Worm (Caenorhabditis elegans) whole organism, L1 larva: ENCODE data around the gene idpp-15.

Experiments
- F16B12.6 ChIP-seq: fragments of 150-350 bp; optimal IDR thresholded peaks from 2 replicates; lab custom pipeline; 2014; ENCODE audit warnings: missing biosample characterization, missing genetic modification characterization
- aha-1 ChIP-seq: fragments of 150-350 bp; optimal IDR thresholded peaks from 2 replicates; lab custom pipeline; 2014; ENCODE audit warnings: missing biosample characterization, missing genetic modification characterization
- aly-2 ChIP-seq: fragments of 150-350 bp; optimal IDR thresholded peaks from 2 replicates; lab custom pipeline; 2014; ENCODE audit warnings: missing biosample characterization, missing genetic modification characterization
- ama-1 ChIP-seq: fragments of 150-350 bp; optimal IDR thresholded peaks from 2 replicates; lab custom pipeline; 2014
- blmp-1 ChIP-seq: fragments of 150-350 bp; optimal IDR thresholded peaks from 2 replicates; lab custom pipeline; 2014; ENCODE audit warnings: missing biosample characterization, missing genetic modification characterization
- ceh-63 ChIP-seq: fragments of 200-800 bp; sonication (Bioruptor generic); optimal IDR thresholded peaks from 2 replicates; lab custom pipeline; 2018; ENCODE audit warnings: mild to moderate bottlenecking, missing genetic modification characterization, missing compliant biosample characterization
- ceh-82 ChIP-seq, 3 experiments: fragments of 150-350 bp in 1 of 3; sonication (generic microtip) in 2 of 3; optimal IDR thresholded peaks; 2 replicates each; lab custom pipeline; 2014 to 2017; ENCODE audit warnings: missing biosample characterization in 3 of 3, missing genetic modification characterization in 3 of 3
- dpl-1 ChIP-seq, 3 experiments: fragments of 150-350 bp in 2 of 3; sonication (generic microtip) in 1 of 3; optimal IDR thresholded peaks; 2 replicates each; lab custom pipeline; 2014 to 2017; ENCODE audit warnings: missing biosample characterization in 3 of 3, missing genetic modification characterization in 3 of 3, missing genetic modification reagents in 3 of 3
- dsc-1 ChIP-seq: sonication (generic microtip); optimal IDR thresholded peaks from 2 replicates; lab custom pipeline; 2016; ENCODE audit warnings: mild to moderate bottlenecking, missing genetic modification characterization, missing compliant biosample characterization
- egl-13 ChIP-seq: sonication (generic microtip); optimal IDR thresholded peaks from 2 replicates; lab custom pipeline; 2016; ENCODE audit warnings: missing genotype, missing genetic modification reagents, missing genetic modification characterization, missing compliant biosample characterization
- elt-3 ChIP-seq, 6 experiments: fragments of 150-350 bp in 1 of 6; sonication (generic microtip); optimal IDR thresholded peaks; 2 replicates each; lab custom pipeline; 2017 to 2018; ENCODE audit warnings: missing biosample characterization in 6 of 6, missing genetic modification characterization in 6 of 6, inconsistent platforms in 1 of 6
- fkh-10 ChIP-seq: sonication (generic microtip); optimal IDR thresholded peaks from 2 replicates; lab custom pipeline; 2017; ENCODE audit warnings: missing biosample characterization, missing genetic modification reagents, missing genetic modification characterization
- fos-1 ChIP-seq: fragments of 150-350 bp; optimal IDR thresholded peaks from 2 replicates; lab custom pipeline; 2014; ENCODE audit warnings: missing biosample characterization, missing genetic modification characterization
- hlh-17 ChIP-seq: fragments of 200-800 bp; sonication (Bioruptor generic); optimal IDR thresholded peaks from 2 replicates; lab custom pipeline; 2018; ENCODE audit warnings: missing genetic modification characterization, mild to moderate bottlenecking, missing compliant biosample characterization, moderate library complexity, borderline replicate concordance
- hlh-4 ChIP-seq: sonication (generic microtip); optimal IDR thresholded peaks from 2 replicates; lab custom pipeline; 2016; ENCODE audit warnings: mild to moderate bottlenecking, missing genetic modification characterization, missing compliant biosample characterization
- lin-13 ChIP-seq: fragments of 150-350 bp; optimal IDR thresholded peaks from 2 replicates; lab custom pipeline; 2014; ENCODE audit warnings: missing biosample characterization, missing genetic modification reagents, missing genetic modification characterization
- lin-14 ChIP-seq: fragments of 200-800 bp; sonication (Bioruptor generic); optimal IDR thresholded peaks from 2 replicates; lab custom pipeline; 2018; ENCODE audit warnings: mild to moderate bottlenecking, missing genetic modification characterization, moderate library complexity, missing compliant biosample characterization
- lin-15B ChIP-seq: fragments of 150-350 bp; sonication (generic microtip); optimal IDR thresholded peaks from 3 replicates; lab custom pipeline; 2014; ENCODE audit warnings: missing biosample characterization, missing genetic modification characterization
- lin-35 ChIP-seq, 2 experiments: fragments of 150-350 bp; optimal IDR thresholded peaks; 2 replicates each; lab custom pipeline; 2014; ENCODE audit warnings: missing biosample characterization in 2 of 2, missing genetic modification characterization in 2 of 2, missing genetic modification reagents in 2 of 2
- lin-39 ChIP-seq: fragments of 150-350 bp; optimal IDR thresholded peaks from 2 replicates; lab custom pipeline; 2014; ENCODE audit warnings: missing biosample characterization, missing genetic modification reagents, missing genetic modification characterization
- lir-3 ChIP-seq: sonication (generic microtip); optimal IDR thresholded peaks from 2 replicates; lab custom pipeline; 2016; ENCODE audit warnings: mild to moderate bottlenecking, missing genetic modification characterization, moderate library complexity, missing compliant biosample characterization; ENCODE audit not compliant: poor library complexity
- lsy-2 ChIP-seq, 2 experiments: fragments of 150-350 bp; optimal IDR thresholded peaks; 2 replicates each; lab custom pipeline; 2014; ENCODE audit warnings: missing biosample characterization in 2 of 2, missing genetic modification characterization in 2 of 2
- mep-1 ChIP-seq: fragments of 150-350 bp; optimal IDR thresholded peaks from 2 replicates; lab custom pipeline; 2014; ENCODE audit warnings: missing biosample characterization, missing genetic modification characterization
- nhr-11 ChIP-seq: fragments of 150-350 bp; optimal IDR thresholded peaks from 2 replicates; lab custom pipeline; 2014; ENCODE audit warnings: missing biosample characterization, missing genetic modification characterization
- nhr-12 ChIP-seq: sonication (generic microtip); optimal IDR thresholded peaks from 2 replicates; lab custom pipeline; 2017; ENCODE audit warnings: missing biosample characterization, missing genetic modification characterization
- nhr-19 ChIP-seq: fragments of 200-800 bp; sonication (Bioruptor generic); conservative IDR thresholded peaks from 2 replicates; pipeline ENCODE4 v1.3.6; 2022; ENCODE audit warnings: missing genetic modification characterization, missing compliant biosample characterization
- nhr-20 ChIP-seq: sonication (generic microtip); optimal IDR thresholded peaks from 2 replicates; lab custom pipeline; 2016; ENCODE audit warnings: mild to moderate bottlenecking, missing genetic modification characterization, missing compliant biosample characterization
- nhr-47 ChIP-seq: sonication (generic microtip); optimal IDR thresholded peaks from 2 replicates; lab custom pipeline; 2016; ENCODE audit warnings: mild to moderate bottlenecking, missing genetic modification characterization, moderate library complexity, missing compliant biosample characterization
- nhr-71 ChIP-seq: sonication (generic microtip); optimal IDR thresholded peaks from 2 replicates; lab custom pipeline; 2016; ENCODE audit warnings: mild to moderate bottlenecking, missing genetic modification characterization, moderate library complexity, missing compliant biosample characterization
- nhr-85 ChIP-seq: sonication (generic microtip); peaks from one replicate; lab custom pipeline; 2016; ENCODE audit warnings: missing genetic modification characterization, inconsistent platforms, missing compliant biosample characterization
- nhr-90 ChIP-seq: sonication (generic microtip); optimal IDR thresholded peaks from 2 replicates; lab custom pipeline; 2016; ENCODE audit warnings: mild to moderate bottlenecking, missing genetic modification characterization, missing compliant biosample characterization; ENCODE audit not compliant: poor library complexity
- rnt-1 ChIP-seq: sonication (generic microtip); optimal IDR thresholded peaks from 2 replicates; lab custom pipeline; 2016; ENCODE audit warnings: mild to moderate bottlenecking, missing genetic modification characterization, moderate library complexity, missing compliant biosample characterization
- skn-1 ChIP-seq: fragments of 150-350 bp; optimal IDR thresholded peaks from 2 replicates; lab custom pipeline; 2014; ENCODE audit warnings: missing biosample characterization, missing genetic modification characterization
- snpc-4 ChIP-seq: fragments of 150-350 bp; optimal IDR thresholded peaks from 2 replicates; lab custom pipeline; 2014; ENCODE audit warnings: missing biosample characterization, missing genetic modification characterization
- snu-23 ChIP-seq: sonication (generic microtip); optimal IDR thresholded peaks from 2 replicates; lab custom pipeline; 2016; ENCODE audit warnings: missing genetic modification characterization, missing compliant biosample characterization
- sup-37 ChIP-seq: fragments of 200-800 bp; sonication (Bioruptor generic); optimal IDR thresholded peaks from 2 replicates; lab custom pipeline; 2018; ENCODE audit warnings: mild to moderate bottlenecking, missing genetic modification characterization, missing compliant biosample characterization
- swsn-7 ChIP-seq: sonication (generic microtip); optimal IDR thresholded peaks from 2 replicates; lab custom pipeline; 2016; ENCODE audit warnings: missing genetic modification characterization, missing compliant biosample characterization
- tbx-2 ChIP-seq: sonication (generic microtip); optimal IDR thresholded peaks from 2 replicates; lab custom pipeline; 2016; ENCODE audit warnings: missing genetic modification characterization, missing compliant biosample characterization
- tlp-1 ChIP-seq: fragments of 150-350 bp; optimal IDR thresholded peaks from 2 replicates; lab custom pipeline; 2014; ENCODE audit warnings: missing biosample characterization, missing genetic modification characterization
- unc-130 ChIP-seq: fragments of 150-350 bp; optimal IDR thresholded peaks from 2 replicates; lab custom pipeline; 2017; ENCODE audit warnings: missing biosample characterization, missing genetic modification characterization, inconsistent platforms
- unc-62 ChIP-seq: fragments of 150-350 bp; optimal IDR thresholded peaks from 2 replicates; lab custom pipeline; 2014; ENCODE audit warnings: missing biosample characterization, missing genetic modification reagents, missing genetic modification characterization
- unc-86 ChIP-seq: sonication (generic microtip); optimal IDR thresholded peaks from 2 replicates; lab custom pipeline; 2016; ENCODE audit warnings: missing genetic modification characterization, missing compliant biosample characterization
- unc-98 ChIP-seq: fragments of 200-800 bp; sonication (Bioruptor generic); IDR thresholded peaks from 2 replicates; pipeline ENCODE4 v1.3.6; 2022; ENCODE audit warnings: missing genetic modification characterization, missing compliant biosample characterization
- xbp-1 ChIP-seq: sonication (generic microtip); optimal IDR thresholded peaks from 2 replicates; lab custom pipeline; 2016; ENCODE audit warnings: missing genetic modification characterization, missing compliant biosample characterization
- ztf-11 ChIP-seq, 2 experiments: sonication (generic microtip); optimal IDR thresholded peaks; 2 replicates each; lab custom pipeline; 2016 to 2017; ENCODE audit warnings: missing genetic modification characterization in 2 of 2, missing biosample characterization in 1 of 2, missing compliant biosample characterization in 1 of 2

The idpp-15 gene

DNA sequence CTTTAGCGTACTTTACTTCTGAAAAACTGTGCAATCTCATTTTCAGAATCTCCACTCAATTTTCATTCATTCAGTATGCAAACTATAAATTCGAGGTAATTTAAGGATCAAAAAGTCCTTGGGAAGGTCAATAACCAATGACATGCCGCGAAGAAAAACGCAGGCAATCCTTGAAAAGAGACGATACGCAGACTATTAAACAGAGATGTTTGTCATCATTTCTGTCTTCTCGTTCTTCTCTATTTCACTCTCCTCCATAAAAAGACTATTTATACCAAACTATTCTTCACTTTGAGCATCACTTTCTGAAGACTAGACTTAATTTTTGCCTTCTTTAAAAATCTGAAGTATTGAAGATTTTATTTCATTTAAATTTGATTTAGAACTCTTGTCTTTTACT lies 27.3 kb downstream of the idpp-15 start, which contains the start of gene C02D5.4:
C02D5.4 (plus strand) TSS at position 41 of the 400 bp plus-strand sequence.
- TF ChIP-seq lsy-2 (tag; optimal IDR thresholded peaks at IDR 0.05; lab: Kevin White, UChicago) (peak; percentile 2 to 24), nhr-90 (tag; lab: Kevin White, UChicago) (no peak), dsc-1 (tag; lab: Kevin White, UChicago) (no peak), blmp-1 (peak; percentile 63), ama-1 (lab: Kevin White, UChicago) (no peak), mep-1 (peak; percentile 36), nhr-20 (tag; lab: Kevin White, UChicago) (peak; percentile 3), hlh-4 (no peak), xbp-1 (tag; lab: Kevin White, UChicago) (no peak), F16B12.6 (tag; lab: Kevin White, UChicago) (no peak), nhr-71 (tag; lab: Kevin White, UChicago) (peak; percentile 28), skn-1 (tag; lab: Kevin White, UChicago) (peak; percentile 100), nhr-85 (peak; percentile 22), lin-35 (GFP tag; optimal IDR thresholded peaks at IDR 0.05; lab: Kevin White, UChicago) (peak in 1 of 2 experiments; percentile 5), swsn-7 (tag; lab: Kevin White, UChicago) (peak; percentile 2), sup-37 (no peak)

DNA sequence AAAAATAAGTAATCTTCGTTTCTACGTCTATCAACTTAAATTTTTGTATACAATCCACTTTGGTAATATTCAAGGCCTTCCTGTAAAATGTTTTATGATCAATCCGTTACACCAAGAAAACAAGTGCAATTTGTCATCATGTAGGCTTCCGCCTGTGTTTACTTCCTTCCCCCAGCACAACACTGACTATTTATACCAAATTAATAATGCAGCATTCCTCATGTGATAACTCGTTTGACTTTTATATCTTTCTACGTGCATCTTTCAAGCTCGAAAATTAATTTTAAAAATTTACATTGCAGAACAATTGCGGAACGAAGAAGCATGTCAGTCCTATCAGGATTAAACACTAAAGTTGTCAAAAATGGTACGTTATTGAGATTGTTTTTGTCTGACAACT lies 29.6 kb downstream of the idpp-15 start, which contains the start of gene gsto-2:
gsto-2 (plus strand) TSS at position 301 of the 400 bp plus-strand sequence.
- no peak for TF ChIP-seq ceh-63 (GFP tag; lab: Kevin White, UChicago)
- no peak for TF ChIP-seq nhr-47 (tag; lab: Kevin White, UChicago)
- TF ChIP-seq aly-2: no peak
- no peak for TF ChIP-seq nhr-12 (tag; lab: Kevin White, UChicago)

- TF ChIP-seq unc-62 (GFP tag; lab: Kevin White, UChicago) (no peak), blmp-1 (peak; percentile 94), lin-39 (tag; lab: Kevin White, UChicago) (no peak), aha-1 (tag; lab: Kevin White, UChicago) (no peak), fos-1 (tag; lab: Kevin White, UChicago) (no peak)
Observed at ce11 chrIII:8555682-8556081, 30.8 kb downstream of the idpp-15 start.

ce11 chrIII:8556836-8557385 lies 32.0 kb downstream of the idpp-15 start, which contains the start of gene C02D5.2:
TSS of gene C02D5.2 (plus strand) at chrIII:8557335.
- TF ChIP-seq egl-13 (tag; lab: Kevin White, UChicago) (no peak), nhr-20 (tag; lab: Kevin White, UChicago) (peak; percentile 58), nhr-19 (peak; percentile 52), fkh-10 (GFP tag; lab: Kevin White, UChicago) (no peak), ceh-82 (tag; optimal IDR thresholded peaks at IDR 0.05; lab: Kevin White, UChicago) (peak in 2 of 3 experiments; percentile 31 to 36), nhr-11 (no peak), swsn-7 (tag; lab: Kevin White, UChicago) (peak; percentile 46), lin-15B (no peak), lin-14 (GFP tag; lab: Kevin White, UChicago) (peak; percentile 74), xbp-1 (tag; lab: Kevin White, UChicago) (peak; percentile 44), rnt-1 (tag; lab: Kevin White, UChicago) (peak; percentile 80), aly-2 (peak; percentile 1), unc-98 (no peak), hlh-17 (GFP tag; lab: Kevin White, UChicago) (no peak), lin-35 (GFP tag; optimal IDR thresholded peaks at IDR 0.05; lab: Kevin White, UChicago) (peak; percentile 40 to 50), skn-1 (tag; lab: Kevin White, UChicago) (peak; percentile 65), nhr-85 (peak; percentile 80), snpc-4 (tag; lab: Kevin White, UChicago) (no peak), lin-13 (GFP tag; lab: Kevin White, UChicago) (no peak), elt-3 (tag; optimal IDR thresholded peaks at IDR 0.05; lab: Kevin White, UChicago) (peak in 1 of 6 experiments; percentile 30), tbx-2 (tag; lab: Kevin White, UChicago) (peak; percentile 22), nhr-47 (tag; lab: Kevin White, UChicago) (peak; percentile 26), unc-130 (tag; lab: Kevin White, UChicago) (no peak), unc-86 (tag; lab: Kevin White, UChicago) (no peak), ztf-11 (tag; optimal IDR thresholded peaks at IDR 0.05; lab: Kevin White, UChicago) (no peak), snu-23 (GFP tag; lab: Kevin White, UChicago) (peak; percentile 60), lir-3 (peak; percentile 22), sup-37 (no peak), fos-1 (tag; lab: Kevin White, UChicago) (peak; percentile 5), dpl-1 (GFP tag; optimal IDR thresholded peaks at IDR 0.05; lab: Kevin White, UChicago) (peak in 2 of 3 experiments; percentile 11 to 30), tlp-1 (tag; lab: Kevin White, UChicago) (no peak)
